Worm (Caenorhabditis elegans): ENCODE results near the gene F01E11.18.

Gene F01E11.18

DNA sequence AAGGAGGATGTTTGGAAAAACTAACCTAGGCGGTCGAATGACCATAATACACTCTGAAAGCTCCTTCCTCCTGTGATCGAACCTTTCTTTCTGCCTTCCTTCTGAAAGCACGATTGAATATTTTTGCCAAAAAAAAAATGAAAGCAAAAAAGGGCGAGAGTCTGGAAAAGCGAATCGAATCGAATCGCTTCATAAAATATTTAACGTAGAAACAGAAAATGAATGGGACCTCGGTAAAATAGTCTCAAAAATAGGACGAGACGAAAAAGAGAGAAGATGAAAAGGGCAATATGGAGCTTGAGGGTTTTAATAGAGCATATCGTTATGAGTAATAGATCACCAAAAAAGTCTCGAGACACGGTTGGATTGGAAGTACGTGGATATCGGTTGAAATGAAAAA is 33.1 kb upstream of the F01E11.18 start, which contains the start of gene inx-1:
inx-1 (minus strand) TSS at position 101 of the 400 bp plus-strand sequence.
- TF ChIP-seq tbx-8 (GFP tag; optimal IDR thresholded peaks at IDR 0.05) = no peak
- no peak for TF ChIP-seq ces-1 (GFP tag; optimal IDR thresholded peaks at IDR 0.05)
- TF ChIP-seq mls-2 (tag; optimal IDR thresholded peaks at IDR 0.05) = no peak
- no peak for TF ChIP-seq mep-1 (tag; optimal IDR thresholded peaks at IDR 0.05)
- no peak for TF ChIP-seq lin-13 (tag; optimal IDR thresholded peaks at IDR 0.05)
- TF ChIP-seq unc-39 (tag; optimal IDR thresholded peaks at IDR 0.05) = no peak
- TF ChIP-seq drap-1 (GFP tag; optimal IDR thresholded peaks at IDR 0.05) = no peak
- TF ChIP-seq ceh-83 (GFP tag; optimal IDR thresholded peaks at IDR 0.05) = no peak
- TF ChIP-seq nhr-28 (tag; optimal IDR thresholded peaks at IDR 0.05) = no peak
- no peak for TF ChIP-seq unc-120 (tag; optimal IDR thresholded peaks at IDR 0.05; ENCODE audit: poor library complexity, severe bottlenecking)
- TF ChIP-seq elt-3 (tag; optimal IDR thresholded peaks at IDR 0.05) = no peak
- no peak for TF ChIP-seq elt-1 (tag; optimal IDR thresholded peaks at IDR 0.05; ENCODE audit: borderline replicate concordance, insufficient read depth)
- TF ChIP-seq bed-3 (GFP tag; optimal IDR thresholded peaks at IDR 0.05) = no peak
- no peak for TF ChIP-seq pha-4 (tag; optimal IDR thresholded peaks at IDR 0.05)
- TF ChIP-seq blmp-1 (tag; optimal IDR thresholded peaks at IDR 0.05) = no peak
- no peak for TF ChIP-seq sem-2 (GFP tag; optimal IDR thresholded peaks at IDR 0.05)

DNA sequence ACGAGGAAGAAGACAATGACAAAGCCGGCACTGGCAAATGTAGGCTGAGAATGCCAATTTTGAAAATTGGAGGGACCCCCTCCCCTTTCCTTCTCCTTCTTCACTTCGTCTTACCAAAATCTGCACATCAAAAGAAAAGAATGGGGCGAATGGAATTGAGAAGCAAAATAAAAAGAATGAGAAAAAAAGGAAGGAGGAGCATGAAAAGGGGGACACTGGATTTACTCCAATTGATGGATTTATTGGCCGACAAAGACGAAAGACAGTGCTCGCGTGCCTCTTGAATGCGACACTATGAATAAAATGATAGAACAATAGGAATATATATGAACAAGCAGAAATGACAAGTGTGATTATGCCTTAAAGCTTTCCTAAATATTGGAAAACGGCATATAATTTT is 30.5 kb upstream of the F01E11.18 start:
- TF ChIP-seq cnd-1 (tag; optimal IDR thresholded peaks at IDR 0.05) (no peak), ham-2 (GFP tag; optimal IDR thresholded peaks at IDR 0.05) (no peak), nhr-237 (tag; optimal IDR thresholded peaks at IDR 0.05) (no peak), ztf-11 (tag; optimal IDR thresholded peaks at IDR 0.05) (no peak), mep-1 (tag; optimal IDR thresholded peaks at IDR 0.05) (no peak), bed-3 (GFP tag; optimal IDR thresholded peaks at IDR 0.05) (no peak), drap-1 (GFP tag; optimal IDR thresholded peaks at IDR 0.05) (no peak), elt-1 (tag; optimal IDR thresholded peaks at IDR 0.05; ENCODE audit: borderline replicate concordance, insufficient read depth) (no peak), nhr-2 (tag; optimal IDR thresholded peaks at IDR 0.05) (no peak), mab-5 (tag; optimal IDR thresholded peaks at IDR 0.05) (no peak), sptf-1 (tag; optimal IDR thresholded peaks at IDR 0.05) (no peak), unc-120 (tag; optimal IDR thresholded peaks at IDR 0.05; ENCODE audit: poor library complexity, severe bottlenecking) (no peak), hlh-1 (tag; optimal IDR thresholded peaks at IDR 0.05) (no peak), lin-13 (tag; optimal IDR thresholded peaks at IDR 0.05) (no peak)

DNA sequence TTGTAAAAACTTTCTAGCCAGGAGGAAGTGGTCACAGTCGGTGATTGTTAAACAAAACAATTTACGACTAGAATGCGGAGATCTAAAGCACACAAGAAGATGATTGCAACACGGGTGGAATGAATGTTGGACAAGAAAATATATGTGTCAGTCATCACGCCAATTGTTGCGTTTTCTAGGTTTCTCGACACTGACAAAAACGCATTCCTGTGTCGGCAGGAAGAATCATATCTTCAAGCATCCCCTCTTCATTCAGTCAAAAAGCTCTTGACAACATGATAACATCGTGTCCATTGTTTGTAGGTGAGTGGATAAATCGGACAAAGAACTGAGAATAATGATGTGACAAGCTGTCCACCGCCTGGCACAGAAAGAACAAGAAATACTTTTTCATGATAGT is 29.9 kb upstream of the F01E11.18 start:
- TF ChIP-seq mab-5 (tag; optimal IDR thresholded peaks at IDR 0.05) (no peak), lin-32 (GFP tag; optimal IDR thresholded peaks at IDR 0.05) (no peak), ham-2 (GFP tag; optimal IDR thresholded peaks at IDR 0.05) (no peak), ztf-11 (tag; optimal IDR thresholded peaks at IDR 0.05) (no peak), ceh-43 (GFP tag; optimal IDR thresholded peaks at IDR 0.05) (no peak), unc-62 (GFP tag; optimal IDR thresholded peaks at IDR 0.05) (peak; percentile 93), cnd-1 (tag; optimal IDR thresholded peaks at IDR 0.05) (no peak), blmp-1 (tag; optimal IDR thresholded peaks at IDR 0.05) (no peak), unc-120 (tag; optimal IDR thresholded peaks at IDR 0.05; ENCODE audit: poor library complexity, severe bottlenecking) (peak; percentile 13), sem-2 (GFP tag; optimal IDR thresholded peaks at IDR 0.05) (no peak), snpc-4 (tag; optimal IDR thresholded peaks at IDR 0.05) (no peak), hlh-1 (tag; optimal IDR thresholded peaks at IDR 0.05) (peak; percentile 58), nhr-12 (tag; optimal IDR thresholded peaks at IDR 0.05) (no peak), unc-39 (tag; optimal IDR thresholded peaks at IDR 0.05) (no peak)

DNA sequence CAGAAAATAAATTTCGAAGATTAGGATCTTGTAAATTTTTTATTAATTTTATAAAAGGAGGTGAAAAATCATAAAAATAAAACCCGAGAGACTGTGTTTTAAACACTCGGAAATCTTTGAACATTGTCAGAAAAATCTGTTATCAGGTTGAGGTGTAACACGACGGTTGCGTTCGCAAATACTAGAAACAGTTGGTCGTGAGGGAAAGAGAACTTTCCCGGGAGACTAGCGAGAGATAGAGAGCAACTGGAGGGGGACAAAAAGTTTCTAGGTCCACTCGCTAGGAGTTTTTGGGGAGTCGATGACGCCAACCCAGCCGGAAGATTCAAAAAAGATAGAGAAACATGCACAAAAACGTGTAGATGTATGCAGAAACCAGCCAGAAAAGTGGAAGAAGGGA is 27.1 kb upstream of the F01E11.18 start:
- no peak for TF ChIP-seq sptf-1 (tag; optimal IDR thresholded peaks at IDR 0.05)
- no peak for TF ChIP-seq pha-4 (tag; optimal IDR thresholded peaks at IDR 0.05)
- TF ChIP-seq hlh-1 (tag; optimal IDR thresholded peaks at IDR 0.05) = peak; percentile 94
- TF ChIP-seq unc-120 (tag; optimal IDR thresholded peaks at IDR 0.05; ENCODE audit: poor library complexity, severe bottlenecking) = no peak
- TF ChIP-seq lin-13 (tag; optimal IDR thresholded peaks at IDR 0.05) = no peak
- TF ChIP-seq blmp-1 (tag; optimal IDR thresholded peaks at IDR 0.05) = no peak

DNA sequence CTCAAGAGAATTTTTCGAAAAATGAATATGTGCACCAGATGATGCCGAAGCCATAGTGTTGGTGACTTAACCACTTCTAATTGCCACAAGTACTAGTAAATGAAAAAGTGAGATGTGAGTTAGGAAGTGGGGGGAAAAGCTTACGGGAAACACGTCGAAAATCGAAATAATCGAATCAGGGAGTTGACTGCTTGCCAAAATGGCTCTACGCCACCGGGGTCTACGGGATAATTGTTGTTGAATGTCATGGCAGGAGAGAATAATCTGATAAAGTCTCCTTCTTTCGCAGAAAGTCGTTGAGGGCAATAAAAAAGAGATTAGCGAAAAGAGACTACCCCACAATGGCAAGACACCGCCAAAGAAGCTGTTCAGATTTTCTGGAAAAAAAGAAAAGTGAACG is 25.6 kb upstream of the F01E11.18 start:
- TF ChIP-seq ces-1 (GFP tag; optimal IDR thresholded peaks at IDR 0.05) = peak; percentile 87
- no peak for TF ChIP-seq lin-32 (GFP tag; optimal IDR thresholded peaks at IDR 0.05)

DNA sequence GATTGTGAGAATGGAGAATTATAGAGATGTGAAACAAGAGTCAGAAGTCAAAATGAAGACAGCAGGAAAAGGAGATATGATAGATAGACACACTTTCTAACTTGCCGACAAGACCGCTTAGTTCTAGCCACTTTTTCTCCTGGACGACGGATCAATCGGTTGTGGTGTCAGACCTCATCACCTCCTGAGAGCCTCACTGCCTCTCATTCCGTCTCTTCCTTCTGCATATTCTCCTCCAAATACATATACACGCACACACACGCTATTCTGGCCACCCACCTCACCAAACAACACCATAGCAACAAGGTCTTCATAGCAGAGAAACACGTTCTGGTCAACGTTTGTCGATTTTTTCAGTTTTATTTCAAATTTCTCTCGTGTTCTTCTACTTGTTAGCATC is 22.4 kb upstream of the F01E11.18 start, which contains the start of gene F01E11.3:
F01E11.3 (plus strand) TSS at position 301 of the 400 bp plus-strand sequence.
- TF ChIP-seq nhr-12 (tag; optimal IDR thresholded peaks at IDR 0.05) = no peak
- no peak for TF ChIP-seq ceh-39 (tag; optimal IDR thresholded peaks at IDR 0.05)
- no peak for TF ChIP-seq zip-8 (tag; optimal IDR thresholded peaks at IDR 0.05)
- no peak for TF ChIP-seq mab-5 (tag; optimal IDR thresholded peaks at IDR 0.05)
- no peak for TF ChIP-seq M03D4.4 (tag; optimal IDR thresholded peaks at IDR 0.05)
- no peak for TF ChIP-seq tbx-8 (GFP tag; optimal IDR thresholded peaks at IDR 0.05)
- TF ChIP-seq unc-62 (GFP tag; optimal IDR thresholded peaks at IDR 0.05) = no peak
- no peak for TF ChIP-seq flh-1 (GFP tag; optimal IDR thresholded peaks at IDR 0.05)
- TF ChIP-seq blmp-1 (tag; optimal IDR thresholded peaks at IDR 0.05) = no peak
- TF ChIP-seq drap-1 (GFP tag; optimal IDR thresholded peaks at IDR 0.05) = no peak
- TF ChIP-seq ces-1 (GFP tag; optimal IDR thresholded peaks at IDR 0.05) = no peak
- TF ChIP-seq nhr-2 (tag; optimal IDR thresholded peaks at IDR 0.05) = no peak
- no peak for TF ChIP-seq ceh-43 (GFP tag; optimal IDR thresholded peaks at IDR 0.05)
- no peak for TF ChIP-seq ham-2 (GFP tag; optimal IDR thresholded peaks at IDR 0.05)
- TF ChIP-seq mls-2 (tag; optimal IDR thresholded peaks at IDR 0.05) = no peak
- no peak for TF ChIP-seq nhr-28 (tag; optimal IDR thresholded peaks at IDR 0.05)
